Worm (Caenorhabditis elegans): ENCODE data around the gene Y50D4A.6.

Gene Y50D4A.6

ce11 chrV:1242432-1242831 is 43.4 kb upstream of the Y50D4A.6 start:
- TF ChIP-seq ztf-25 (GFP tag; IDR thresholded peaks at IDR 0.05) (0 out of 2 replicates have a peak, but pooled peaks have one; percentile 19), Y67H2A.10 (GFP tag; conservative IDR thresholded peaks at IDR 0.05) (no peak), mel-28 (tag; optimal IDR thresholded peaks at IDR 0.05; ENCODE audit: borderline replicate concordance) (no peak), B0019.2 (GFP tag; conservative IDR thresholded peaks at IDR 0.05) (no peak), hrde-1 (tag; optimal IDR thresholded peaks at IDR 0.05; ENCODE audit: borderline replicate concordance) (no peak)

- TF ChIP-seq nfya-2 (GFP tag; IDR thresholded peaks at IDR 0.05) (no peak), ztf-26 (tag; optimal IDR thresholded peaks at IDR 0.05) (no peak), gei-17 (GFP tag; optimal IDR thresholded peaks at IDR 0.05) (no peak), Y95B8A.8 (GFP tag; IDR thresholded peaks at IDR 0.05) (no peak), mel-28 (tag; optimal IDR thresholded peaks at IDR 0.05; ENCODE audit: borderline replicate concordance) (no peak), attf-3 (GFP tag; conservative IDR thresholded peaks at IDR 0.05) (0 out of 2 replicates have a peak, but pooled peaks have one; percentile 29), ccch-3 (GFP tag; optimal IDR thresholded peaks at IDR 0.05) (no peak), sdz-38 (tag; optimal IDR thresholded peaks at IDR 0.05) (no peak), zfh-2 (GFP tag; conservative IDR thresholded peaks at IDR 0.05) (peak; percentile 38; the same call in 1 of the 2 replicates), sptf-2 (GFP tag; optimal IDR thresholded peaks at IDR 0.05) (no peak)
Observed at ce11 chrV:1236333-1237068, 37.4 kb upstream of the Y50D4A.6 start.

- TF ChIP-seq mes-4 (tag; optimal IDR thresholded peaks at IDR 0.05) (no peak), sea-2 (GFP tag; IDR thresholded peaks at IDR 0.05) (no peak)
Observed at ce11 chrV:1235355-1235754, 36.3 kb upstream of the Y50D4A.6 start, which contains the start of gene madd-2. TSS of gene madd-2 (minus strand) at chrV:1235455.

- TF ChIP-seq ztf-28 (GFP tag; IDR thresholded peaks at IDR 0.05) (no peak), snpc-1.3 (tag; optimal IDR thresholded peaks at IDR 0.05; ENCODE audit: insufficient read depth) (no peak)
Observed at ce11 chrV:1232574-1232973, 33.5 kb upstream of the Y50D4A.6 start.

- TF ChIP-seq rcor-1 (GFP tag; IDR thresholded peaks at IDR 0.05) = peak; percentile 22; the same call in 1 of the 2 replicates
- no peak for TF ChIP-seq C17E4.6 (GFP tag; IDR thresholded peaks at IDR 0.05)
Observed at ce11 chrV:1230540-1230939, 31.5 kb upstream of the Y50D4A.6 start.

- TF ChIP-seq F10E7.11 (tag; optimal IDR thresholded peaks at IDR 0.05) = no peak
- TF ChIP-seq zfh-2 (GFP tag; conservative IDR thresholded peaks at IDR 0.05) = peak; percentile 57; the same call in 1 of the 2 replicates
- no peak for TF ChIP-seq madf-10 (tag; optimal IDR thresholded peaks at IDR 0.05)
Observed at ce11 chrV:1228884-1229662, 30.0 kb upstream of the Y50D4A.6 start.

- TF ChIP-seq B0336.3 (GFP tag; IDR thresholded peaks at IDR 0.05) (no peak), snpc-4 (GFP tag; optimal IDR thresholded peaks at IDR 0.05) (no peak), snpc-4 (tag; optimal IDR thresholded peaks at IDR 0.05) (no peak), akir-1 (GFP tag; optimal IDR thresholded peaks at IDR 0.05) (no peak)
Observed at ce11 chrV:1227756-1228665, 28.9 kb upstream of the Y50D4A.6 start.

Data from whole organism, young adult.